Fruit fly (Drosophila melanogaster) whole organism, embryonic: ENCODE measurements around the gene RpS5b.

Experiments used
- Atf6 ChIP-seq: fragments of 200-800 bp; sonication (Bioruptor generic); IDR thresholded peaks from 2 replicates; pipeline ENCODE4 v1.3.6; 2022; ENCODE audit warnings: missing biosample characterization, missing genetic modification characterization
- B-H1 ChIP-seq: fragments of 200-800 bp; sonication (Bioruptor generic); IDR thresholded peaks from 3 replicates; pipeline ENCODE4 v1.3.6; 2022; ENCODE audit warnings: missing biosample characterization, missing genetic modification characterization
- CG12769 ChIP-seq: fragments of 200-800 bp; sonication (Bioruptor generic); optimal IDR thresholded peaks from 2 replicates; lab custom pipeline; 2019; ENCODE audit warnings: missing biosample characterization, mild to moderate bottlenecking, missing genetic modification characterization, moderate library complexity
- CG13287 ChIP-seq: fragments of 200-800 bp; sonication (Bioruptor generic); IDR thresholded peaks from 2 replicates; pipeline ENCODE4 v1.3.6; 2022; ENCODE audit warnings: missing biosample characterization, missing genetic modification characterization; ENCODE audit not compliant: partially characterized antibody
- CG15479 ChIP-seq: fragments of 200-800 bp; sonication (Bioruptor generic); optimal IDR thresholded peaks from 3 replicates; lab custom pipeline; 2019; ENCODE audit warnings: missing biosample characterization, mild to moderate bottlenecking, missing genetic modification characterization, moderate library complexity
- CG15601 ChIP-seq: fragments of 200-800 bp; sonication (Bioruptor generic); optimal IDR thresholded peaks from 3 replicates; lab custom pipeline; 2019; ENCODE audit warnings: missing biosample characterization, mild to moderate bottlenecking, missing genetic modification characterization, moderate library complexity
- CG16779 ChIP-seq: fragments of 200-800 bp; sonication (Bioruptor generic); IDR thresholded peaks from 2 replicates; pipeline ENCODE4 v1.3.6; 2022; ENCODE audit warnings: missing biosample characterization, missing genetic modification characterization
- CG17186 ChIP-seq: fragments of 200-800 bp; sonication (Bioruptor generic); optimal IDR thresholded peaks from 3 replicates; lab custom pipeline; 2017; ENCODE audit warnings: missing biosample characterization, missing genetic modification reagents, missing genetic modification characterization
- CG17359 ChIP-seq: fragments of 200-800 bp; sonication (Bioruptor generic); optimal IDR thresholded peaks from 3 replicates; lab custom pipeline; 2018; ENCODE audit warnings: missing biosample characterization, mild to moderate bottlenecking, missing genetic modification characterization, moderate library complexity
- CG17385 ChIP-seq: fragments of 200-800 bp; sonication (Bioruptor generic); optimal IDR thresholded peaks from 3 replicates; lab custom pipeline; 2018; ENCODE audit warnings: missing biosample characterization, mild to moderate bottlenecking, missing genetic modification characterization
- CG18599 ChIP-seq: fragments of 200-800 bp; sonication (Bioruptor generic); optimal IDR thresholded peaks from 3 replicates; lab custom pipeline; 2017; ENCODE audit warnings: missing biosample characterization, missing genetic modification characterization, mild to moderate bottlenecking, moderate library complexity, missing genetic modification reagents
- CG18764 ChIP-seq: fragments of 200-800 bp; sonication (Bioruptor generic); optimal IDR thresholded peaks from 3 replicates; lab custom pipeline; 2016; ENCODE audit warnings: missing biosample characterization, missing genetic modification characterization
- CG3163 ChIP-seq: fragments of 200-800 bp; sonication (Bioruptor generic); optimal IDR thresholded peaks from 3 replicates; lab custom pipeline; 2016; ENCODE audit warnings: missing biosample characterization, missing genetic modification characterization
- CG4404 ChIP-seq: fragments of 200-800 bp; sonication (Bioruptor generic); IDR thresholded peaks from 2 replicates; pipeline ENCODE4 v1.3.6; 2022; ENCODE audit warnings: missing biosample characterization, missing genetic modification characterization
- CG6854 ChIP-seq: fragments of 200-800 bp; sonication (Bioruptor generic); optimal IDR thresholded peaks from 3 replicates; lab custom pipeline; 2017; ENCODE audit warnings: missing biosample characterization, mild to moderate bottlenecking, missing genetic modification characterization
- CG8359 ChIP-seq: fragments of 200-800 bp; sonication (Bioruptor generic); optimal IDR thresholded peaks from 2 replicates; lab custom pipeline; 2017; ENCODE audit warnings: missing biosample characterization, mild to moderate bottlenecking, missing genetic modification characterization, borderline replicate concordance
- Camta ChIP-seq: fragments of 200-800 bp; sonication (Bioruptor generic); optimal IDR thresholded peaks from 2 replicates; lab custom pipeline; 2016; ENCODE audit warnings: missing biosample characterization, missing genetic modification characterization
- Doc3 ChIP-seq: fragments of 200-800 bp; sonication (Bioruptor generic); IDR thresholded peaks from 3 replicates; pipeline ENCODE4 v1.3.6; 2022; ENCODE audit warnings: missing biosample characterization, missing genetic modification characterization; ENCODE audit not compliant: partially characterized antibody
- Dref ChIP-seq: fragments of 200-800 bp; sonication (Bioruptor generic); IDR thresholded peaks from 2 replicates; pipeline ENCODE4 v1.3.6; 2022; ENCODE audit warnings: missing biosample characterization, missing genetic modification characterization
- Ets65A ChIP-seq: fragments of 200-800 bp; sonication (Bioruptor generic); peaks from one replicate; lab custom pipeline; 2016; ENCODE audit warnings: missing biosample characterization, missing genetic modification characterization
- Hr51 ChIP-seq, 2 experiments: fragments of 200-800 bp; sonication (Bioruptor generic); optimal IDR thresholded peaks; 2 replicates in 1 of 2; 3 replicates in 1 of 2; lab custom pipeline; 2016 to 2018; ENCODE audit warnings: missing biosample characterization in 2 of 2, missing genetic modification characterization in 2 of 2, mild to moderate bottlenecking in 1 of 2, moderate library complexity in 1 of 2
- MESR4 ChIP-seq: fragments of 200-800 bp; sonication (Bioruptor generic); optimal IDR thresholded peaks from 2 replicates; lab custom pipeline; 2018; ENCODE audit warnings: missing biosample characterization, mild to moderate bottlenecking, missing genetic modification characterization, moderate library complexity
- NC2β ChIP-seq: fragments of 200-800 bp; sonication (Bioruptor generic); optimal IDR thresholded peaks from 2 replicates; lab custom pipeline; 2016; ENCODE audit warnings: missing biosample characterization, missing genetic modification characterization
- Nf-YB ChIP-seq: fragments of 200-800 bp; sonication (Bioruptor generic); optimal IDR thresholded peaks from 3 replicates; lab custom pipeline; 2019; ENCODE audit warnings: missing biosample characterization, mild to moderate bottlenecking, missing genetic modification characterization, moderate library complexity
- Oli ChIP-seq: fragments of 200-800 bp; sonication (Bioruptor generic); optimal IDR thresholded peaks from 2 replicates; lab custom pipeline; 2018; ENCODE audit warnings: missing biosample characterization, mild to moderate bottlenecking, missing genetic modification characterization, moderate library complexity
- Sox100B ChIP-seq: fragments of 200-800 bp; sonication (Bioruptor generic); optimal IDR thresholded peaks from 3 replicates; lab custom pipeline; 2018; ENCODE audit warnings: missing biosample characterization, mild to moderate bottlenecking, missing genetic modification characterization
- ase ChIP-seq: fragments of 200-800 bp; sonication (Bioruptor generic); IDR thresholded peaks from 3 replicates; pipeline ENCODE4 v1.3.6; 2022; ENCODE audit warnings: missing biosample characterization, missing genetic modification characterization
- cwo ChIP-seq: fragments of 200-800 bp; sonication (Bioruptor generic); optimal IDR thresholded peaks from 3 replicates; lab custom pipeline; 2017; ENCODE audit warnings: missing biosample characterization, missing genetic modification characterization, mild to moderate bottlenecking, moderate library complexity, missing genetic modification reagents
- dpn ChIP-seq, 2 experiments: fragments of 200-800 bp; sonication (Bioruptor generic); optimal IDR thresholded peaks; 3 replicates each; lab custom pipeline; 2016; ENCODE audit warnings: missing biosample characterization in 2 of 2, missing genetic modification characterization in 2 of 2
- dysf ChIP-seq: fragments of 200-800 bp; sonication (Bioruptor generic); IDR thresholded peaks from 3 replicates; pipeline ENCODE4 v1.3.6; 2022; ENCODE audit warnings: missing biosample characterization, missing genetic modification characterization
- fd3F ChIP-seq: fragments of 200-800 bp; sonication (Bioruptor generic); optimal IDR thresholded peaks from 2 replicates; lab custom pipeline; 2018; ENCODE audit warnings: missing biosample characterization, mild to moderate bottlenecking, missing genetic modification characterization, moderate library complexity
- fd96Cb ChIP-seq: fragments of 200-800 bp; sonication (Bioruptor generic); optimal IDR thresholded peaks from 2 replicates; lab custom pipeline; 2018; ENCODE audit warnings: missing biosample characterization, mild to moderate bottlenecking, missing genetic modification characterization, moderate library complexity
- gcm2 ChIP-seq: fragments of 200-800 bp; sonication (Bioruptor generic); optimal IDR thresholded peaks from 2 replicates; lab custom pipeline; 2016; ENCODE audit warnings: missing biosample characterization, missing genetic modification characterization
- gem ChIP-seq: fragments of 200-800 bp; sonication (Bioruptor generic); optimal IDR thresholded peaks from 2 replicates; lab custom pipeline; 2019; ENCODE audit warnings: missing biosample characterization, mild to moderate bottlenecking, missing genetic modification characterization, moderate library complexity
- hb ChIP-seq: fragments of 200-800 bp; sonication (Bioruptor generic); IDR thresholded peaks from 3 replicates; pipeline ENCODE4 v1.3.6; 2022; ENCODE audit warnings: missing biosample characterization, missing genetic modification characterization; ENCODE audit not compliant: partially characterized antibody
- lbe ChIP-seq: fragments of 200-800 bp; sonication (Bioruptor generic); optimal IDR thresholded peaks from 2 replicates; lab custom pipeline; 2016; ENCODE audit warnings: missing biosample characterization, mild to moderate bottlenecking, missing genetic modification characterization
- oc ChIP-seq: fragments of 200-800 bp; sonication (Bioruptor generic); optimal IDR thresholded peaks from 2 replicates; lab custom pipeline; 2018; ENCODE audit warnings: missing biosample characterization, mild to moderate bottlenecking, missing genetic modification characterization, moderate library complexity
- pb ChIP-seq: fragments of 200-800 bp; sonication (Bioruptor generic); optimal IDR thresholded peaks from 3 replicates; lab custom pipeline; 2016; ENCODE audit warnings: missing biosample characterization, missing genetic modification characterization
- pita ChIP-seq: fragments of 200-800 bp; sonication (Bioruptor generic); optimal IDR thresholded peaks from 2 replicates; lab custom pipeline; 2017; ENCODE audit warnings: missing biosample characterization, mild to moderate bottlenecking, missing genetic modification characterization
- prd ChIP-seq, 3 experiments: fragments of >200 bp in 2 of 3; fragments of 200-800 bp in 1 of 3; sonication (Bioruptor generic) in 1 of 3; optimal IDR thresholded peaks in 2 of 3; IDR thresholded peaks in 1 of 3; 2 replicates in 2 of 3; 3 replicates in 1 of 3; pipeline versions ENCODE4 v1.3.6 to Lab custom; 2017 to 2022; ENCODE audit warnings: missing biosample characterization in 1 of 3, missing genetic modification characterization in 1 of 3
- sc ChIP-seq, 3 experiments: fragments of >200 bp in 2 of 3; fragments of 200-800 bp in 1 of 3; sonication (Bioruptor generic) in 1 of 3; optimal IDR thresholded peaks; 2 replicates in 2 of 3; 3 replicates in 1 of 3; lab custom pipeline; 2017; ENCODE audit warnings: mild to moderate bottlenecking in 1 of 3, missing biosample characterization in 1 of 3, missing genetic modification characterization in 1 of 3, missing genetic modification reagents in 1 of 3
- sens ChIP-seq: fragments of 200-800 bp; sonication (Bioruptor generic); peaks from one replicate; lab custom pipeline; 2016; ENCODE audit warnings: missing biosample characterization, missing genetic modification characterization
- sr ChIP-seq: fragments of 200-800 bp; sonication (Bioruptor generic); IDR thresholded peaks from 3 replicates; pipeline ENCODE4 v1.3.6; 2022; ENCODE audit warnings: missing biosample characterization, missing genetic modification characterization
- trem ChIP-seq: fragments of 200-800 bp; optimal IDR thresholded peaks from 3 replicates; lab custom pipeline; 2019; ENCODE audit warnings: missing biosample characterization, mild to moderate bottlenecking, missing genetic modification characterization, moderate library complexity

RpS5b gene

dm6 chr3R:14917927-14918829, 16.8 kb upstream of the RpS5b start, which contains the start of gene Sdr (continued):
- TF ChIP-seq Hr51 (GFP tag; optimal IDR thresholded peaks at IDR 0.05; lab: Kevin White, UChicago): peak in 1 of 2 experiments; percentile 27
- TF ChIP-seq lbe (GFP tag; lab: Kevin White, UChicago): peak; percentile 7
- TF ChIP-seq hb (GFP tag; lab: Robert Waterston, UW): no peak
- TF ChIP-seq fd3F (GFP tag; lab: Kevin White, UChicago): peak; percentile 3
- no peak for TF ChIP-seq Doc3
- TF ChIP-seq Ets65A (GFP tag; lab: Kevin White, UChicago): peak; percentile 18
- TF ChIP-seq gem (tag; lab: Kevin White, UChicago): peak; percentile 60
- TF ChIP-seq CG15601 (tag; lab: Kevin White, UChicago): no peak
- TF ChIP-seq Sox100B (GFP tag; lab: Kevin White, UChicago): peak; percentile 3
- no peak for TF ChIP-seq pita
- peak; percentile 52; the same call in 1 of the 3 replicates for TF ChIP-seq dysf (GFP tag; lab: Robert Waterston, UW)
- peak; percentile 0 for TF ChIP-seq Oli (tag; lab: Kevin White, UChicago)
- TF ChIP-seq CG6854 (GFP tag; lab: Kevin White, UChicago): no peak
- TF ChIP-seq, all 482 proteins: peak for 19

dm6 chr3R:14912449-14912987, 11.2 kb upstream of the RpS5b start:
- TF ChIP-seq NC2β (GFP tag; lab: Kevin White, UChicago) (no peak), gcm2 (GFP tag; lab: Kevin White, UChicago) (no peak), prd (optimal IDR thresholded peaks at IDR 0.05; lab: Kevin White, UChicago) (no peak), prd (GFP tag; IDR thresholded peaks at IDR 0.05; lab: Robert Waterston, UW) (0 out of 3 replicates have a peak, but pooled peaks have one; percentile 5), CG3163 (GFP tag; lab: Kevin White, UChicago) (no peak), CG17359 (tag; lab: Kevin White, UChicago) (no peak), Dref (no peak), CG16779 (no peak), dpn (GFP tag; optimal IDR thresholded peaks at IDR 0.05; lab: Kevin White, UChicago) (no peak), Nf-YB (no peak), Atf6 (no peak), trem (no peak), oc (tag; lab: Kevin White, UChicago) (no peak), CG17186 (GFP tag; lab: Kevin White, UChicago) (no peak), CG8359 (GFP tag; lab: Kevin White, UChicago) (no peak), MESR4 (GFP tag; lab: Kevin White, UChicago) (no peak), B-H1 (GFP tag; lab: Robert Waterston, UW) (no peak), sc (optimal IDR thresholded peaks at IDR 0.05; lab: Kevin White, UChicago) (no peak), sc (GFP tag; optimal IDR thresholded peaks at IDR 0.05; lab: Kevin White, UChicago) (no peak), CG4404 (GFP tag; lab: Robert Waterston, UW) (no peak), CG18764 (GFP tag; lab: Kevin White, UChicago) (no peak), ase (no peak), Camta (no peak), CG17385 (no peak), Doc3 (no peak), cwo (GFP tag; lab: Kevin White, UChicago) (peak; percentile 54), CG13287 (GFP tag; lab: Robert Waterston, UW) (no peak), CG15479 (GFP tag; lab: Kevin White, UChicago) (no peak), sr (GFP tag; lab: Robert Waterston, UW) (no peak), CG18599 (GFP tag; lab: Kevin White, UChicago) (peak; percentile 79), pb (GFP tag; lab: Kevin White, UChicago) (no peak), fd96Cb (tag; lab: Kevin White, UChicago) (no peak), Sox100B (GFP tag; lab: Kevin White, UChicago) (peak; percentile 11), CG12769 (no peak), sens (GFP tag; lab: Kevin White, UChicago) (no peak)
